Worm (Caenorhabditis elegans): ENCODE results near the gene C27H6.9.

DNA sequence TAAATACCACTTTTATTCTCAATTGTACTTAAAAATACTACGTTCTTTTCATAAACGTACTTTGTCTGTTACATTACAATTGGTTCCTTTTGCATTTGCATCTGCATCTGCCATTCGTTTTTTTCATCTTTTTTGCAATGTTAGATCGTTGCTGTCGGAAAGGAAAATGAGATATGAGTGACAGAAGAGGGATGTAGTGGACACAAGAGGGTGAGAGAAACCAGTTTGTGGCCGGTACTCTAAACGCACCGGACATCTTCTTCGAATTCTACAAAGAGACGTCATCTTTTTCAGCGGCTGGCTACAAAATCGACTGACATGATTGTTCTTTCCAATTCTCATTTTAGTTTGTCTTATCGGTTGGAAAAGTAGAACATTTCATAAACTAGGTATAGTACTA, 20.1 kb downstream of the C27H6.9 start:
- no peak for TF ChIP-seq fos-1 (tag; optimal IDR thresholded peaks at IDR 0.05)
- no peak for TF ChIP-seq nhr-12 (tag; optimal IDR thresholded peaks at IDR 0.05)
- no peak for TF ChIP-seq jun-1 (tag; optimal IDR thresholded peaks at IDR 0.05)
- no peak for TF ChIP-seq ztf-11 (tag; optimal IDR thresholded peaks at IDR 0.05)
- no peak for TF ChIP-seq nhr-84 (tag; optimal IDR thresholded peaks at IDR 0.05)
- TF ChIP-seq ceh-90 (tag; optimal IDR thresholded peaks at IDR 0.05): no peak
- no peak for TF ChIP-seq aha-1 (tag; optimal IDR thresholded peaks at IDR 0.05)
